Worm (Caenorhabditis elegans) whole organism, L1 larva: ENCODE measurements around the gene F10C1.23.

Source experiments
- C04F5.9 ChIP-seq: sonication (generic microtip); optimal IDR thresholded peaks from 2 replicates; lab custom pipeline; 2016; ENCODE audit warnings: missing genetic modification characterization, missing compliant biosample characterization
- aha-1 ChIP-seq: fragments of 150-350 bp; optimal IDR thresholded peaks from 2 replicates; lab custom pipeline; 2014; ENCODE audit warnings: missing biosample characterization, missing genetic modification characterization
- aly-2 ChIP-seq: fragments of 150-350 bp; optimal IDR thresholded peaks from 2 replicates; lab custom pipeline; 2014; ENCODE audit warnings: missing biosample characterization, missing genetic modification characterization
- ama-1 ChIP-seq: fragments of 150-350 bp; optimal IDR thresholded peaks from 2 replicates; lab custom pipeline; 2014
- elt-2 ChIP-seq: sonication (generic microtip); optimal IDR thresholded peaks from 2 replicates; lab custom pipeline; 2016; ENCODE audit warnings: missing genetic modification characterization, mild to moderate bottlenecking, inconsistent platforms, missing compliant biosample characterization, missing genetic modification reagents
- fos-1 ChIP-seq: fragments of 150-350 bp; optimal IDR thresholded peaks from 2 replicates; lab custom pipeline; 2014; ENCODE audit warnings: missing biosample characterization, missing genetic modification characterization
- lin-39 ChIP-seq: fragments of 150-350 bp; optimal IDR thresholded peaks from 2 replicates; lab custom pipeline; 2014; ENCODE audit warnings: missing biosample characterization, missing genetic modification reagents, missing genetic modification characterization
- lsy-2 ChIP-seq, 2 experiments: fragments of 150-350 bp; optimal IDR thresholded peaks; 2 replicates each; lab custom pipeline; 2014; ENCODE audit warnings: missing biosample characterization in 2 of 2, missing genetic modification characterization in 2 of 2
- mep-1 ChIP-seq: fragments of 150-350 bp; optimal IDR thresholded peaks from 2 replicates; lab custom pipeline; 2014; ENCODE audit warnings: missing biosample characterization, missing genetic modification characterization
- nhr-11 ChIP-seq: fragments of 150-350 bp; optimal IDR thresholded peaks from 2 replicates; lab custom pipeline; 2014; ENCODE audit warnings: missing biosample characterization, missing genetic modification characterization
- nhr-77 ChIP-seq: fragments of 150-350 bp; optimal IDR thresholded peaks from 2 replicates; lab custom pipeline; 2014; ENCODE audit warnings: missing biosample characterization, missing genetic modification characterization
- pag-3 ChIP-seq: sonication (generic microtip); optimal IDR thresholded peaks from 2 replicates; lab custom pipeline; 2017; ENCODE audit warnings: missing genetic modification characterization, mild to moderate bottlenecking, missing compliant biosample characterization, antibody characterized with exemption, borderline replicate concordance; ENCODE audit not compliant: insufficient read depth
- snpc-4 ChIP-seq: fragments of 150-350 bp; optimal IDR thresholded peaks from 2 replicates; lab custom pipeline; 2014; ENCODE audit warnings: missing biosample characterization, missing genetic modification characterization
- ztf-11 ChIP-seq, 2 experiments: sonication (generic microtip); optimal IDR thresholded peaks; 2 replicates each; lab custom pipeline; 2016 to 2017; ENCODE audit warnings: missing genetic modification characterization in 2 of 2, missing biosample characterization in 1 of 2, missing compliant biosample characterization in 1 of 2

DNA sequence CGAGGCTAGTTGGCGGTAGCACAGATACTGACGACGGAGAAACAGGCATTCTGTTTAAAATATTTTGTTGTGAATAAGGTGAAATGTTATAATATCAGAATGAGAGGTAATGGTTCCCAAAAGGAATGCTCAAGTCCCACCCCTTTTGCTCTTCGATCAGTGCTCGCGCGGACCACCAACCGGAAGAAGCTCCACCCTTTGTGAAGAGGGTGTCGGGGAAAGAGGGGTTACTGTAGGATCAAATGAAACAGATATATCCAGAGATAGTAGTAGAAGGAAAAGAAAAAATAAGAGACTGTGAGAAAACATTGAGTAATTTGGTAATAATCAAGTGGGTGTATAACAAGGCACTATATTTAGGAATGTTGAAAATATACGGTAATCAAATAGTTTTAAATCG lies 16.3 kb downstream of the F10C1.23 start, which contains the start of the genes dmd-5 and F10C1.1:
- no peak for TF ChIP-seq pag-3 (tag; lab: Kevin White, UChicago)
- TF ChIP-seq snpc-4 (tag; lab: Kevin White, UChicago) = no peak
- TF ChIP-seq ama-1 (lab: Kevin White, UChicago) = no peak
- TF ChIP-seq aha-1 = no peak
- no peak for TF ChIP-seq aly-2 (tag; lab: Kevin White, UChicago)
- no peak for TF ChIP-seq ztf-11 (tag; optimal IDR thresholded peaks at IDR 0.05; lab: Kevin White, UChicago)
- no peak for TF ChIP-seq lsy-2 (tag; optimal IDR thresholded peaks at IDR 0.05; lab: Kevin White, UChicago)
- TF ChIP-seq nhr-77 (tag; lab: Kevin White, UChicago) = no peak
- no peak for TF ChIP-seq lin-39 (tag; lab: Kevin White, UChicago)
- TF ChIP-seq fos-1 (tag; lab: Kevin White, UChicago) = no peak
- TF ChIP-seq mep-1 = no peak
- no peak for TF ChIP-seq C04F5.9 (tag; lab: Kevin White, UChicago)
- no peak for TF ChIP-seq elt-2 (tag; lab: Kevin White, UChicago)
- no peak for TF ChIP-seq nhr-11
